Fruit fly (Drosophila melanogaster) whole organism, wandering third instar larva: ENCODE data around the gene sr.

Experiments used
- CrebA ChIP-seq: fragments of 200-800 bp; sonication (Bioruptor generic); optimal IDR thresholded peaks from 2 replicates; lab custom pipeline; 2016; ENCODE audit warnings: missing biosample characterization, mild to moderate bottlenecking, missing genetic modification characterization, borderline replicate concordance
- Dfd ChIP-seq: fragments of >200 bp; optimal IDR thresholded peaks from 2 replicates; lab custom pipeline; 2017; ENCODE audit warnings: missing biosample characterization, missing genetic modification characterization
- Dif ChIP-seq: fragments of 200-275, 200-300 bp; sonication (Bioruptor generic); optimal IDR thresholded peaks from 2 replicates; lab custom pipeline; 2018; ENCODE audit warnings: missing biosample characterization, missing genetic modification characterization; ENCODE audit not compliant: partially characterized antibody
- GATAd ChIP-seq: sonication (Bioruptor generic); optimal IDR thresholded peaks from 2 replicates; lab custom pipeline; 2016; ENCODE audit warnings: missing biosample characterization, missing genetic modification characterization
- Hnf4 ChIP-seq: fragments of 200-800 bp; sonication (Bioruptor generic); optimal IDR thresholded peaks from 2 replicates; lab custom pipeline; 2016; ENCODE audit warnings: missing biosample characterization, mild to moderate bottlenecking, missing genetic modification characterization
- Hr78 ChIP-seq: fragments of >200 bp; optimal IDR thresholded peaks from 2 replicates; lab custom pipeline; 2017; ENCODE audit warnings: missing biosample characterization, missing genetic modification characterization
- Hr83 ChIP-seq: fragments of 200-300 bp; sonication (Bioruptor generic); optimal IDR thresholded peaks from 2 replicates; lab custom pipeline; 2016; ENCODE audit warnings: missing biosample characterization, mild to moderate bottlenecking, missing genetic modification characterization, moderate library complexity; ENCODE audit not compliant: poor library complexity, severe bottlenecking
- Jra ChIP-seq: sonication (Bioruptor generic); optimal IDR thresholded peaks from 2 replicates; lab custom pipeline; 2016; ENCODE audit warnings: missing biosample characterization, missing genetic modification characterization
- Mio ChIP-seq: sonication (Bioruptor generic); optimal IDR thresholded peaks from 2 replicates; lab custom pipeline; 2016; ENCODE audit warnings: missing biosample characterization, missing genetic modification characterization
- Myc ChIP-seq: fragments of >200 bp; optimal IDR thresholded peaks from 2 replicates; lab custom pipeline; 2017
- N ChIP-seq: fragments of >200 bp; optimal IDR thresholded peaks from 2 replicates; lab custom pipeline; 2018; ENCODE audit warnings: missing biosample characterization, missing external identifiers, missing genetic modification characterization
- OdsH ChIP-seq: fragments of 200-800 bp; sonication (Bioruptor generic); optimal IDR thresholded peaks from 2 replicates; lab custom pipeline; 2016; ENCODE audit warnings: missing biosample characterization, mild to moderate bottlenecking, missing genetic modification characterization
- Rel ChIP-seq, 2 experiments: fragments of 200-800 bp; sonication (Bioruptor generic) in 1 of 2; optimal IDR thresholded peaks; 2 replicates in 1 of 2; 3 replicates in 1 of 2; lab custom pipeline; 2016 to 2019; ENCODE audit warnings: mild to moderate bottlenecking in 2 of 2, missing biosample characterization in 2 of 2, missing genetic modification characterization in 2 of 2, moderate library complexity in 1 of 2
- Sp1 ChIP-seq: fragments of 200-800 bp; sonication (Bioruptor generic); optimal IDR thresholded peaks from 3 replicates; lab custom pipeline; 2019; ENCODE audit warnings: missing biosample characterization, mild to moderate bottlenecking, missing genetic modification characterization, moderate library complexity
- Vsx2 ChIP-seq: fragments of 200-300, 225-300 bp; sonication (Bioruptor generic); optimal IDR thresholded peaks from 2 replicates; lab custom pipeline; 2018; ENCODE audit warnings: missing biosample characterization, missing genetic modification characterization; ENCODE audit not compliant: partially characterized antibody
- br ChIP-seq: fragments of 200-800 bp; sonication (Bioruptor generic); optimal IDR thresholded peaks from 2 replicates; lab custom pipeline; 2016; ENCODE audit warnings: missing biosample characterization, missing genetic modification characterization
- brk ChIP-seq: fragments of 200-800 bp; sonication (Bioruptor generic); optimal IDR thresholded peaks from 2 replicates; lab custom pipeline; 2016; ENCODE audit warnings: missing biosample characterization, mild to moderate bottlenecking, missing genetic modification characterization
- dl ChIP-seq, 2 experiments: fragments of 175-275, 200-275 bp in 1 of 2; fragments of 200-275 bp in 1 of 2; sonication (Bioruptor generic); optimal IDR thresholded peaks; lab custom pipeline; 2018; ENCODE audit warnings: mild to moderate bottlenecking in 2 of 2, missing biosample characterization in 2 of 2, missing genetic modification characterization in 2 of 2, moderate library complexity in 2 of 2; ENCODE audit not compliant: partially characterized antibody in 2 of 2, insufficient read depth in 1 of 2
- dmrt93B ChIP-seq: fragments of 200-800 bp; sonication (Bioruptor generic); optimal IDR thresholded peaks from 2 replicates; lab custom pipeline; 2018; ENCODE audit warnings: missing biosample characterization, mild to moderate bottlenecking, missing genetic modification characterization
- dsf ChIP-seq: sonication (Bioruptor generic); optimal IDR thresholded peaks from 2 replicates; lab custom pipeline; 2016; ENCODE audit warnings: missing biosample characterization, missing genetic modification characterization, borderline replicate concordance
- ey ChIP-seq: fragments of 200-800 bp; sonication (Bioruptor generic); optimal IDR thresholded peaks from 2 replicates; lab custom pipeline; 2016; ENCODE audit warnings: missing biosample characterization, missing genetic modification characterization
- foxo ChIP-seq, 2 experiments: fragments of 200-800 bp; sonication (Bioruptor generic); optimal IDR thresholded peaks; 2 replicates in 1 of 2; 3 replicates in 1 of 2; lab custom pipeline; 2016 to 2017; ENCODE audit warnings: missing biosample characterization in 2 of 2, missing genetic modification characterization in 2 of 2
- fru ChIP-seq: fragments of 200-800 bp; sonication (Bioruptor generic); optimal IDR thresholded peaks from 3 replicates; lab custom pipeline; 2016; ENCODE audit warnings: missing biosample characterization, mild to moderate bottlenecking, missing genetic modification characterization
- h ChIP-seq: fragments of 200-800 bp; sonication (Bioruptor generic); optimal IDR thresholded peaks from 3 replicates; lab custom pipeline; 2016; ENCODE audit warnings: missing biosample characterization, mild to moderate bottlenecking, missing genetic modification characterization
- jim ChIP-seq: fragments of 175-275, 200-325 bp; sonication (Bioruptor generic); optimal IDR thresholded peaks from 2 replicates; lab custom pipeline; 2016; ENCODE audit warnings: missing biosample characterization, mild to moderate bottlenecking, missing genetic modification characterization
- lola ChIP-seq: fragments of >200 bp; optimal IDR thresholded peaks from 2 replicates; lab custom pipeline; 2017; ENCODE audit warnings: missing biosample characterization, missing genetic modification characterization
- psq ChIP-seq: fragments of 200-800 bp; sonication (Bioruptor generic); optimal IDR thresholded peaks from 3 replicates; lab custom pipeline; 2017; ENCODE audit warnings: missing biosample characterization, mild to moderate bottlenecking, missing genetic modification characterization, moderate library complexity
- sage ChIP-seq: fragments of 200-800 bp; sonication (Bioruptor generic); optimal IDR thresholded peaks from 2 replicates; lab custom pipeline; 2016; ENCODE audit warnings: missing biosample characterization, mild to moderate bottlenecking, missing genetic modification characterization
- sv ChIP-seq: fragments of 200-800 bp; sonication (Bioruptor generic); optimal IDR thresholded peaks from 3 replicates; lab custom pipeline; 2016; ENCODE audit warnings: missing biosample characterization, missing genetic modification characterization
- tai ChIP-seq: sonication (Bioruptor generic); optimal IDR thresholded peaks from 2 replicates; lab custom pipeline; 2016; ENCODE audit warnings: missing biosample characterization, missing genetic modification characterization
- usp ChIP-seq: fragments of >200 bp; optimal IDR thresholded peaks from 2 replicates; lab custom pipeline; 2017; ENCODE audit warnings: missing biosample characterization, missing genetic modification characterization
- woc ChIP-seq: sonication (Bioruptor generic); optimal IDR thresholded peaks from 2 replicates; lab custom pipeline; 2016; ENCODE audit warnings: missing biosample characterization, mild to moderate bottlenecking, missing genetic modification characterization

The sr gene

DNA sequence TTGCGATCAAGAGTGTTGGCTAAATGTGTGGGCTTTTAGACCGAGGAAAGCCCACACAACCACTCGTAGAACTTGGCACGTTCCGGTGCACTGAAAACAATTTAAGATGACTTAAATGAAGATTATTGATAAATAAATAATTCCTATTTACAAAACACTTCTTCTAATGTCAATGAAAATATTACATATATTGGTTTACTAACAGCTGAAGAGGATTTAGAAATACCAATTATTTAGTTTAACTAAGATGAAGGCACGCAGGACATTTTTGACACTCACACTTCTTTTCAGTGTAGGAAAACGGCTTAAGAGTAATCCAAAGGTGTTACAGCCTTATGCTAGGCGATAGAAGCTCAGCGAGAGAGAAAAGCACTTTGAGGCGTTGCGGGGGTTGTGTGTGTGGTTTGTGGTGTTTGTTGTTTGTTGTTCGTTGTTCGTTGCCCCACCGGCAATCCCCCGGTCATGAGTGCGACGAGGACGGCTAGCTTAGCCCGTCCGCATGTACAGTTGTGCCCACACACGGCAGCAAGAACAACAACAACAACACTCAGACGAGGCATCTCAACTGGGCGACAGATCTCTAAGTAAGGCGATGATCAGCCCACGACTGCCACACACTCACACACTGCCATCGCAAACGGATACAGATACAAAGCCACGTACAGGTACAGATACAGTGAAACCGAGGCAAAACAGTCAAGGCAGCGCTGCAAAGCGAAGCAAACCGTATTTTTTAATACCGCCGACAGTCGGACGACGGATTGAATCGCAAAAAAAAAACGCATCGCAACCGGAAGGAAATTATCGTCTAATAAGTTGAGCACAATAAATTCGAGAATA is at the start of gene sr:
Gene sr (plus strand): TSS at position 790 of the 840 bp plus-strand sequence.
- TF ChIP-seq Rel (GFP tag; optimal IDR thresholded peaks at IDR 0.05; lab: Kevin White, UChicago) (no peak), Rel (tag; optimal IDR thresholded peaks at IDR 0.05; lab: Kevin White, UChicago) (no peak), lola (GFP tag; lab: Kevin White, UChicago) (no peak), dsf (GFP tag; lab: Kevin White, UChicago) (no peak), Myc (lab: Kevin White, UChicago) (no peak), h (GFP tag; lab: Kevin White, UChicago) (no peak), dl (GFP tag; optimal IDR thresholded peaks at IDR 0.05; lab: Kevin White, UChicago; ENCODE audit: insufficient read depth in 1 of 2, partially characterized antibody in 2 of 2) (no peak), tai (no peak), N (no peak), Sp1 (GFP tag; lab: Kevin White, UChicago) (no peak), Mio (no peak), sage (no peak), br (GFP tag; lab: Kevin White, UChicago) (no peak), jim (GFP tag; lab: Kevin White, UChicago) (no peak), Dif (no peak)
- TF ChIP-seq, all 38 proteins: peak for 0

DNA sequence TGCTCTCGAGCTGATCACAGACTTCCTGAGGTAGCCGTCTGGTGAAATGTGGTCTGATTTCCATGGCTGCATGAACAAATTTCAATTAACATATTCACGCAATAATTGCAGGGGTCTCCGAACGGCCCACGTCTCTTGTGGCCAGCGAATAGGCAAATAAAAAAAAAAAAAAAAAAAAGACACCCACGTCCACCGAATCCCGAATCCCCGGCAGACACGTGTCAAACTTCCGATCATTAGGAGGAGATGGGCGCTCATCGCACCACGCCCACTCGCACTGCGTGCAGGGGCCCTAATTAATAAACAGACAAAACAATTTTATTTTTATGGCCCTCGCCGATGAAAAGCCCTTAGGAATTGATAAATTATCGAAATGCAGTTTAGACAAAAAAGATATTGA is 47.0 kb upstream of the sr start:
- no peak for TF ChIP-seq Sp1 (GFP tag; lab: Kevin White, UChicago)
- TF ChIP-seq Myc (lab: Kevin White, UChicago): no peak
- no peak for TF ChIP-seq OdsH (GFP tag; lab: Kevin White, UChicago)
- no peak for TF ChIP-seq brk (GFP tag; lab: Kevin White, UChicago)
- TF ChIP-seq Hnf4 (GFP tag; lab: Kevin White, UChicago): no peak
- TF ChIP-seq tai: no peak
- TF ChIP-seq sv (GFP tag; lab: Kevin White, UChicago): no peak
- no peak for TF ChIP-seq Vsx2 (GFP tag; lab: Kevin White, UChicago)
- no peak for TF ChIP-seq jim (GFP tag; lab: Kevin White, UChicago)
- no peak for TF ChIP-seq dmrt93B
- TF ChIP-seq lola (GFP tag; lab: Kevin White, UChicago): no peak
- no peak for TF ChIP-seq Rel (GFP tag; optimal IDR thresholded peaks at IDR 0.05; lab: Kevin White, UChicago)
- no peak for TF ChIP-seq Rel (tag; optimal IDR thresholded peaks at IDR 0.05; lab: Kevin White, UChicago)
- TF ChIP-seq N: no peak
- no peak for TF ChIP-seq woc (GFP tag; lab: Kevin White, UChicago)
- TF ChIP-seq sage: no peak
- TF ChIP-seq usp (GFP tag; lab: Kevin White, UChicago): no peak
- TF ChIP-seq dl (GFP tag; optimal IDR thresholded peaks at IDR 0.05; lab: Kevin White, UChicago; ENCODE audit: insufficient read depth in 1 of 2, partially characterized antibody in 2 of 2): no peak

DNA sequence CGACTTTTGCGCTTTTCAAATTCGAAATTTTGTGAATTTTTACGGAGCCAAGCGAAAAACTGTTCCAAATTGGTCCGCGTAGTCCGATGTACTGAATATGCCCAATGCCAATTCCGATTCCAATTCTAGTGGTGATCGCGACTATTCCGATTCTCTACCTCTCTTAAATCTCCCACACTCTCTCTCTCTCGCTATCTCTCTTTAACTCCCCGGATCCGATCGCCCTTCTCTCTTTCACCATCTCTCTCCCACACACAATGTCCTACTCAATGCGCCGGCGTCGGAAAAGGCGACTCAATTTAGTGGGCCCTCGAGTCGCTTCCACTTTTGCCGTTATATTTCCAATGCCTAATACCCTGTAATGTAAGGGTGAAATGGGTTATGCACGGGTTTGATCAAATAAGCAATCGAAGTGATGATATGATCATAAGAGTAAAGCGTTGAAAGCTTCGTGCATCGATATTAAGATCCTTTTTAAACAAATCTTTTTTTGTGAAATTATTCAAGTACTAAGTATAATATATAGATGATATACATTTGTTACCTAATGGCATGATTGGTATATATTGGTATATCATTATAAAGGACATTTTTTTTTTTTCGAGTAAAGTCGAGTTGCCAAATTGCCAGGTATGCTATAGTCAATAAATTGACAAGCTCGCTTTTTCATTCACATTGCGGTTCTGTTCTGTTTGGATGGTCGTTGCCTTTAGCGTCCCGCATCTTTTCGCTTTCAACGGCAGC is 41.2 kb upstream of the sr start:
- no peak for TF ChIP-seq Hr83 (GFP tag; lab: Kevin White, UChicago)
- TF ChIP-seq br (GFP tag; lab: Kevin White, UChicago): no peak
- TF ChIP-seq dmrt93B: peak; percentile 7
- peak in 1 of 2 experiments; percentile 30 for TF ChIP-seq foxo (GFP tag; optimal IDR thresholded peaks at IDR 0.05; lab: Kevin White, UChicago)
- peak; percentile 67 for TF ChIP-seq sv (GFP tag; lab: Kevin White, UChicago)
- TF ChIP-seq psq (GFP tag; lab: Kevin White, UChicago): peak; percentile 9
- TF ChIP-seq h (GFP tag; lab: Kevin White, UChicago): peak; percentile 24
- TF ChIP-seq fru (GFP tag; lab: Kevin White, UChicago): peak; percentile 28
- TF ChIP-seq tai: no peak
- no peak for TF ChIP-seq Vsx2 (GFP tag; lab: Kevin White, UChicago)
- TF ChIP-seq, all 38 proteins: peak for 6

DNA sequence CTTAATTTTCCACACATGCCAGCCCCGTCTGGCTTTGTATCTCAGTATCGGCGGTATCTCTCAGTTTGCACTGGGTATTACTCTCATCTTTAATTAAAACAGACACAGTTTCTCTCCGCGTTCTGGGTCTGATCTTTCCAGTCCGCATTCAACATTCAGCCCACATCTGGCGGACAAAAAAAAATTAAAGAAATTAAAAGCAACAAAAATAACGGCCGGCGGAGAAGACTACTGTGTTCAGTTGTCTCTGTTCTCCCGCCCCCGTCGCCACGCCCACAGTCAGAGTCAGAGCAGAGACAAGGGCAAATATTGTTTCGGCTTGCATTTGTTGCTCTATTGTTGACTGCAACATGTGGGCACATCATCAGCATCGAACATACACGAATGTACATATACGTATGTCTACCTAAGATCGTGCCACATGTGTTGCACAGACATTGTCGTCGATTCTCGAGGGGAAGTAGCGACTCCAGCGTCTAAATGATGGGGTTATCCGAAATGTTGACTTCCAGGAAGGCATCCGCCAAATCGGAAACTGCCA is 40.5 kb upstream of the sr start:
- TF ChIP-seq fru (GFP tag; lab: Kevin White, UChicago): no peak
- no peak for TF ChIP-seq brk (GFP tag; lab: Kevin White, UChicago)
- no peak for TF ChIP-seq dsf (GFP tag; lab: Kevin White, UChicago)
- no peak for TF ChIP-seq Hnf4 (GFP tag; lab: Kevin White, UChicago)
- no peak for TF ChIP-seq sage
- TF ChIP-seq Myc (lab: Kevin White, UChicago): no peak
- TF ChIP-seq Vsx2 (GFP tag; lab: Kevin White, UChicago): no peak
- TF ChIP-seq ey (GFP tag; lab: Kevin White, UChicago): no peak
- no peak for TF ChIP-seq CrebA (GFP tag; lab: Kevin White, UChicago)
- TF ChIP-seq jim (GFP tag; lab: Kevin White, UChicago): no peak
- TF ChIP-seq woc (GFP tag; lab: Kevin White, UChicago): no peak
- no peak for TF ChIP-seq Jra (GFP tag; lab: Kevin White, UChicago)
- no peak for TF ChIP-seq tai
- no peak for TF ChIP-seq Rel (GFP tag; optimal IDR thresholded peaks at IDR 0.05; lab: Kevin White, UChicago)
- no peak for TF ChIP-seq Rel (tag; optimal IDR thresholded peaks at IDR 0.05; lab: Kevin White, UChicago)
- TF ChIP-seq GATAd (GFP tag; lab: Kevin White, UChicago): no peak
- no peak for TF ChIP-seq OdsH (GFP tag; lab: Kevin White, UChicago)
- TF ChIP-seq Hr78: no peak
- TF ChIP-seq dmrt93B: no peak
- TF ChIP-seq Dfd (GFP tag; lab: Kevin White, UChicago): no peak
